Worm (Caenorhabditis elegans): Measurements from ENCODE around the gene nmur-1.

- TF ChIP-seq nhr-12 (tag; optimal IDR thresholded peaks at IDR 0.05) (no peak), zag-1 (tag; optimal IDR thresholded peaks at IDR 0.05) (peak; percentile 41), aly-2 (tag; optimal IDR thresholded peaks at IDR 0.05) (no peak), fos-1 (tag; optimal IDR thresholded peaks at IDR 0.05) (no peak), unc-62 (GFP tag; optimal IDR thresholded peaks at IDR 0.05) (no peak), ztf-11 (tag; optimal IDR thresholded peaks at IDR 0.05) (no peak), ztf-4 (tag; optimal IDR thresholded peaks at IDR 0.05) (no peak), lin-13 (GFP tag; optimal IDR thresholded peaks at IDR 0.05) (no peak), nhr-25 (tag; optimal IDR thresholded peaks at IDR 0.05) (no peak), ceh-16 (tag; optimal IDR thresholded peaks at IDR 0.05) (no peak), elt-1 (tag; optimal IDR thresholded peaks at IDR 0.05) (no peak)
These were observed 16.8 kb downstream of the nmur-1 start, which contains the start of gene C24A3.2 for ce11 chrX:8997450-8998075.
